Fruit fly (Drosophila melanogaster) whole organism, prepupa: Measurements from ENCODE around the gene CG15638.

Experiments used
- Blimp-1 ChIP-seq: fragments of 200-800 bp; sonication (Bioruptor generic); optimal IDR thresholded peaks from 3 replicates; lab custom pipeline; 2017; ENCODE audit warnings: missing biosample characterization, missing genetic modification characterization, mild to moderate bottlenecking, moderate library complexity, missing genetic modification reagents
- CG10669 ChIP-seq: fragments of 200-800 bp; sonication (Bioruptor generic); optimal IDR thresholded peaks from 3 replicates; lab custom pipeline; 2018; ENCODE audit warnings: missing biosample characterization, mild to moderate bottlenecking, missing genetic modification characterization, moderate library complexity
- CG11902 ChIP-seq: fragments of 200-800 bp; sonication (Bioruptor generic); optimal IDR thresholded peaks from 3 replicates; lab custom pipeline; 2016; ENCODE audit warnings: missing biosample characterization, missing genetic modification characterization
- CG15336 ChIP-seq: fragments of 200-800 bp; sonication (Bioruptor generic); IDR thresholded peaks from 2 replicates; pipeline ENCODE4 v1.3.6; 2022; ENCODE audit warnings: missing biosample characterization, missing genetic modification characterization
- CG1621 ChIP-seq: fragments of 200-800 bp; sonication (Bioruptor generic); optimal IDR thresholded peaks from 3 replicates; lab custom pipeline; 2018; ENCODE audit warnings: missing biosample characterization, mild to moderate bottlenecking, missing genetic modification characterization
- CG16779 ChIP-seq: fragments of 200-800 bp; sonication (Bioruptor generic); optimal IDR thresholded peaks from 3 replicates; lab custom pipeline; 2017; ENCODE audit warnings: missing biosample characterization, mild to moderate bottlenecking, missing genetic modification characterization
- CG3032 ChIP-seq: fragments of 200-800 bp; optimal IDR thresholded peaks from 2 replicates; lab custom pipeline; 2019; ENCODE audit warnings: missing biosample characterization, mild to moderate bottlenecking, missing genetic modification characterization, moderate library complexity
- CG31627 ChIP-seq: fragments of 200-800 bp; sonication (Bioruptor generic); optimal IDR thresholded peaks from 3 replicates; lab custom pipeline; 2016; ENCODE audit warnings: missing biosample characterization, missing genetic modification characterization
- CG32006 ChIP-seq: fragments of 200-800 bp; sonication (Bioruptor generic); optimal IDR thresholded peaks from 3 replicates; lab custom pipeline; 2017; ENCODE audit warnings: missing biosample characterization, mild to moderate bottlenecking, missing genetic modification characterization
- CG3919 ChIP-seq: fragments of 200-800 bp; sonication (Bioruptor generic); optimal IDR thresholded peaks from 3 replicates; lab custom pipeline; 2016; ENCODE audit warnings: missing biosample characterization, missing genetic modification characterization
- CG4318 ChIP-seq: fragments of 200-800 bp; sonication (Bioruptor generic); optimal IDR thresholded peaks from 3 replicates; lab custom pipeline; 2017; ENCODE audit warnings: missing biosample characterization, mild to moderate bottlenecking, missing genetic modification characterization
- CG6163 ChIP-seq: fragments of 200-800 bp; sonication (Bioruptor generic); IDR thresholded peaks from 3 replicates; pipeline ENCODE4 v1.3.6; 2022; ENCODE audit warnings: missing biosample characterization, missing genetic modification characterization
- CG6276 ChIP-seq: fragments of 200-800 bp; sonication (Bioruptor generic); optimal IDR thresholded peaks from 2 replicates; lab custom pipeline; 2017; ENCODE audit warnings: missing biosample characterization, mild to moderate bottlenecking, missing genetic modification characterization
- CG6808 ChIP-seq: fragments of 200-800 bp; sonication (Bioruptor generic); optimal IDR thresholded peaks from 3 replicates; lab custom pipeline; 2017; ENCODE audit warnings: missing biosample characterization, missing genetic modification characterization, mild to moderate bottlenecking, moderate library complexity, missing genetic modification reagents
- CG6854 ChIP-seq: fragments of 200-800 bp; sonication (Bioruptor generic); optimal IDR thresholded peaks from 2 replicates; lab custom pipeline; 2017; ENCODE audit warnings: missing biosample characterization, mild to moderate bottlenecking, missing genetic modification characterization
- CG7368 ChIP-seq: fragments of 200-800 bp; sonication (Bioruptor generic); optimal IDR thresholded peaks from 3 replicates; lab custom pipeline; 2016; ENCODE audit warnings: missing biosample characterization, missing genetic modification characterization
- CG8319 ChIP-seq: fragments of 200-800 bp; sonication (Bioruptor generic); optimal IDR thresholded peaks from 3 replicates; lab custom pipeline; 2016; ENCODE audit warnings: missing biosample characterization, missing genetic modification characterization
- CG9139 ChIP-seq: fragments of 200-800 bp; sonication (Bioruptor generic); optimal IDR thresholded peaks from 3 replicates; lab custom pipeline; 2017; ENCODE audit warnings: missing biosample characterization, mild to moderate bottlenecking, missing genetic modification characterization
- Eip78C ChIP-seq: fragments of 200-800 bp; sonication (Bioruptor generic); peaks from one replicate; lab custom pipeline; 2016; ENCODE audit warnings: missing biosample characterization, missing genetic modification characterization
- Eip93F ChIP-seq: fragments of 200-800 bp; sonication (Bioruptor generic); optimal IDR thresholded peaks from 2 replicates; lab custom pipeline; 2016; ENCODE audit warnings: missing biosample characterization, mild to moderate bottlenecking, missing genetic modification characterization
- Ets96B ChIP-seq: fragments of 200-800 bp; optimal IDR thresholded peaks from 2 replicates; lab custom pipeline; 2019; ENCODE audit warnings: missing biosample characterization, mild to moderate bottlenecking, missing genetic modification characterization, moderate library complexity
- Gug ChIP-seq: fragments of 200-800 bp; sonication (Bioruptor generic); IDR thresholded peaks from 2 replicates; pipeline ENCODE4 v1.3.6; 2022; ENCODE audit warnings: missing biosample characterization, missing genetic modification characterization
- Hr38 ChIP-seq: sonication (Bioruptor generic); optimal IDR thresholded peaks from 2 replicates; lab custom pipeline; 2016; ENCODE audit warnings: missing biosample characterization, missing genetic modification characterization
- Hr39 ChIP-seq: fragments of 200-800 bp; sonication (Bioruptor generic); optimal IDR thresholded peaks from 2 replicates; lab custom pipeline; 2016; ENCODE audit warnings: missing biosample characterization, missing genetic modification characterization
- Lpt ChIP-seq: fragments of 200-800 bp; sonication (Bioruptor generic); optimal IDR thresholded peaks from 3 replicates; lab custom pipeline; 2016; ENCODE audit warnings: missing biosample characterization, missing genetic modification characterization
- OdsH ChIP-seq: fragments of 200-800 bp; sonication (Bioruptor generic); optimal IDR thresholded peaks from 3 replicates; lab custom pipeline; 2016; ENCODE audit warnings: missing biosample characterization, missing genetic modification characterization
- Sox14 ChIP-seq: fragments of 200-800 bp; sonication (Bioruptor generic); optimal IDR thresholded peaks from 3 replicates; lab custom pipeline; 2016; ENCODE audit warnings: missing biosample characterization, missing genetic modification characterization
- Sox15 ChIP-seq: fragments of 200-800 bp; sonication (Bioruptor generic); optimal IDR thresholded peaks from 3 replicates; lab custom pipeline; 2016; ENCODE audit warnings: missing biosample characterization, missing genetic modification characterization
- achi ChIP-seq: fragments of 200-800 bp; sonication (Bioruptor generic); optimal IDR thresholded peaks from 3 replicates; lab custom pipeline; 2016; ENCODE audit warnings: missing biosample characterization, missing genetic modification characterization
- acj6 ChIP-seq: fragments of 200-800 bp; sonication (Bioruptor generic); optimal IDR thresholded peaks from 3 replicates; lab custom pipeline; 2016; ENCODE audit warnings: missing biosample characterization, missing genetic modification characterization
- cyc ChIP-seq: fragments of 200-800 bp; sonication (Bioruptor generic); optimal IDR thresholded peaks from 3 replicates; lab custom pipeline; 2016; ENCODE audit warnings: missing biosample characterization, missing genetic modification characterization
- dac ChIP-seq: fragments of 200-800 bp; sonication (Bioruptor generic); optimal IDR thresholded peaks from 2 replicates; lab custom pipeline; 2017; ENCODE audit warnings: missing biosample characterization, mild to moderate bottlenecking, missing genetic modification characterization
- dsx ChIP-seq: fragments of 200-800 bp; optimal IDR thresholded peaks from 3 replicates; lab custom pipeline; 2019; ENCODE audit warnings: missing biosample characterization, mild to moderate bottlenecking, missing genetic modification characterization, moderate library complexity; ENCODE audit not compliant: poor library complexity, severe bottlenecking
- eg ChIP-seq: fragments of 200-800 bp; sonication (Bioruptor generic); IDR thresholded peaks from 3 replicates; pipeline ENCODE4 v1.3.6; 2022; ENCODE audit warnings: missing biosample characterization, missing genetic modification characterization
- esn ChIP-seq: fragments of 200-800 bp; sonication (Bioruptor generic); optimal IDR thresholded peaks from 2 replicates; lab custom pipeline; 2016; ENCODE audit warnings: missing biosample characterization, mild to moderate bottlenecking, missing genetic modification characterization, moderate library complexity
- fd59A ChIP-seq: fragments of 200-800 bp; sonication (Bioruptor generic); optimal IDR thresholded peaks from 2 replicates; lab custom pipeline; 2017; ENCODE audit warnings: missing biosample characterization, mild to moderate bottlenecking, missing genetic modification characterization, missing genetic modification reagents
- fd85E ChIP-seq: fragments of 200-800 bp; sonication (Bioruptor generic); optimal IDR thresholded peaks from 3 replicates; lab custom pipeline; 2016; ENCODE audit warnings: missing biosample characterization, missing genetic modification characterization
- fkh ChIP-seq: fragments of 200-800 bp; sonication (Bioruptor generic); optimal IDR thresholded peaks from 3 replicates; lab custom pipeline; 2017; ENCODE audit warnings: missing biosample characterization, mild to moderate bottlenecking, missing genetic modification characterization, moderate library complexity
- lz ChIP-seq: fragments of 200-800 bp; sonication (Bioruptor generic); optimal IDR thresholded peaks from 3 replicates; lab custom pipeline; 2016; ENCODE audit warnings: missing biosample characterization, missing genetic modification characterization
- net ChIP-seq: fragments of 200-800 bp; sonication (Bioruptor generic); optimal IDR thresholded peaks from 3 replicates; lab custom pipeline; 2016; ENCODE audit warnings: missing biosample characterization, missing genetic modification characterization
- spab ChIP-seq: fragments of 200-800 bp; sonication (Bioruptor generic); optimal IDR thresholded peaks from 2 replicates; lab custom pipeline; 2017; ENCODE audit warnings: missing biosample characterization, mild to moderate bottlenecking, missing genetic modification characterization, missing genetic modification reagents
- ss ChIP-seq, 2 experiments: fragments of 200-800 bp; sonication (Bioruptor generic); optimal IDR thresholded peaks; 2 replicates in 1 of 2; 3 replicates in 1 of 2; lab custom pipeline; 2017 to 2018; ENCODE audit warnings: mild to moderate bottlenecking in 2 of 2, missing biosample characterization in 2 of 2, missing genetic modification characterization in 2 of 2, moderate library complexity in 1 of 2
- svp ChIP-seq: fragments of 200-800 bp; sonication (Bioruptor generic); peaks from one replicate; lab custom pipeline; 2016; ENCODE audit warnings: missing biosample characterization, missing genetic modification characterization
- topi ChIP-seq: fragments of 200-800 bp; sonication (Bioruptor generic); optimal IDR thresholded peaks from 3 replicates; lab custom pipeline; 2016; ENCODE audit warnings: missing biosample characterization, missing genetic modification characterization
- vri ChIP-seq: fragments of 200-800 bp; sonication (Bioruptor generic); optimal IDR thresholded peaks from 3 replicates; lab custom pipeline; 2016; ENCODE audit warnings: missing biosample characterization, mild to moderate bottlenecking, missing genetic modification characterization

The CG15638 gene

dm6 chr2L:13549973-13550458, 14.4 kb upstream of the CG15638 start, which contains the start of gene kuz (continued):
- peak; percentile 27 for TF ChIP-seq achi (GFP tag; lab: Kevin White, UChicago)
- peak; percentile 31 for TF ChIP-seq CG1621 (tag; lab: Kevin White, UChicago)
- peak; percentile 38 for TF ChIP-seq CG3919 (GFP tag; lab: Kevin White, UChicago)
- TF ChIP-seq net (GFP tag; lab: Kevin White, UChicago), result peak; percentile 16
- no peak for TF ChIP-seq Ets96B (tag; lab: Kevin White, UChicago)
- no peak for TF ChIP-seq Hr39 (GFP tag; lab: Kevin White, UChicago)
- TF ChIP-seq CG11902 (GFP tag; lab: Kevin White, UChicago), result no peak
- peak; percentile 57; the same call in 1 of the 3 replicates for TF ChIP-seq eg (GFP tag; lab: Robert Waterston, UW)

dm6 chr2L:13548786-13549780, 13.5 kb upstream of the CG15638 start, which contains the start of gene B4:
Gene B4, minus strand, starts transcription at chr2L:13549328.
- TF ChIP-seq Eip93F (peak; percentile 7), Sox14 (no peak), Lpt (GFP tag; lab: Kevin White, UChicago) (peak; percentile 60), fkh (peak; percentile 92), Gug (GFP tag; lab: Robert Waterston, UW) (peak; percentile 8; the same call in 1 of the 2 replicates), dac (GFP tag; lab: Kevin White, UChicago) (no peak), Eip78C (GFP tag; lab: Kevin White, UChicago) (peak; percentile 79), CG7368 (GFP tag; lab: Kevin White, UChicago) (peak; percentile 26), Hr39 (GFP tag; lab: Kevin White, UChicago) (peak; percentile 22), fd59A (GFP tag; lab: Kevin White, UChicago) (peak; percentile 18), net (GFP tag; lab: Kevin White, UChicago) (peak; percentile 42), CG32006 (GFP tag; lab: Kevin White, UChicago) (peak; percentile 22), CG16779 (tag; lab: Kevin White, UChicago) (peak; percentile 60), CG15336 (GFP tag; lab: Robert Waterston, UW) (peak; percentile 49; the same call in 1 of the 2 replicates), vri (GFP tag; lab: Kevin White, UChicago) (peak; percentile 22), Blimp-1 (GFP tag; lab: Kevin White, UChicago) (peak; percentile 8), ss (GFP tag; optimal IDR thresholded peaks at IDR 0.05; lab: Kevin White, UChicago) (peak; percentile 86 to 92), CG6276 (GFP tag; lab: Kevin White, UChicago) (peak; percentile 74), esn (GFP tag; lab: Kevin White, UChicago) (peak; percentile 10), CG31627 (peak; percentile 11), Sox15 (GFP tag; lab: Kevin White, UChicago) (peak; percentile 6), fd85E (no peak), CG6808 (GFP tag; lab: Kevin White, UChicago) (peak; percentile 55), acj6 (GFP tag; lab: Kevin White, UChicago) (peak; percentile 7), CG10669 (peak; percentile 39), lz (GFP tag; lab: Kevin White, UChicago) (peak; percentile 17), CG9139 (GFP tag; lab: Kevin White, UChicago) (peak; percentile 49), CG4318 (GFP tag; lab: Kevin White, UChicago) (no peak), topi (GFP tag; lab: Kevin White, UChicago) (no peak), svp (GFP tag; lab: Kevin White, UChicago) (peak; percentile 55), CG6163 (GFP tag; lab: Robert Waterston, UW) (peak; percentile 57; the same call in 2 of the 3 replicates), CG3032 (tag; lab: Kevin White, UChicago) (peak; percentile 26), Ets96B (tag; lab: Kevin White, UChicago) (peak; percentile 46), OdsH (no peak), dsx (GFP tag; lab: Kevin White, UChicago) (peak; percentile 21), CG1621 (tag; lab: Kevin White, UChicago) (peak; percentile 49), CG8319 (no peak), eg (GFP tag; lab: Robert Waterston, UW) (peak; percentile 65; the same call in 2 of the 3 replicates), CG3919 (GFP tag; lab: Kevin White, UChicago) (peak; percentile 37), spab (GFP tag; lab: Kevin White, UChicago) (peak; percentile 54), cyc (GFP tag; lab: Kevin White, UChicago) (no peak), Hr38 (no peak), CG6854 (GFP tag; lab: Kevin White, UChicago) (peak; percentile 59)
